Worm (Caenorhabditis elegans) whole organism, late embryonic: ENCODE results near the gene natb-1.

Source experiments
- ceh-9 ChIP-seq: sonication (generic microtip); optimal IDR thresholded peaks from 2 replicates; lab custom pipeline; 2016; ENCODE audit warnings: mild to moderate bottlenecking, missing genetic modification characterization, inconsistent platforms, missing compliant biosample characterization
- elt-2 ChIP-seq: sonication (generic microtip); optimal IDR thresholded peaks from 2 replicates; lab custom pipeline; 2016; ENCODE audit warnings: missing genetic modification reagents, missing genetic modification characterization, missing compliant biosample characterization
- hlh-13 ChIP-seq: fragments of 200-800 bp; sonication (Bioruptor generic); optimal IDR thresholded peaks from 2 replicates; lab custom pipeline; 2018; ENCODE audit warnings: mild to moderate bottlenecking, missing genetic modification characterization, missing compliant biosample characterization
- pros-1 ChIP-seq: fragments of 150-350 bp; optimal IDR thresholded peaks from 2 replicates; lab custom pipeline; 2014; ENCODE audit warnings: missing biosample characterization, missing genetic modification reagents, missing genetic modification characterization
- rnt-1 ChIP-seq: sonication (generic microtip); optimal IDR thresholded peaks from 2 replicates; lab custom pipeline; 2016; ENCODE audit warnings: missing genetic modification characterization, missing compliant biosample characterization
- tbx-7 ChIP-seq: sonication (generic microtip); optimal IDR thresholded peaks from 2 replicates; lab custom pipeline; 2016; ENCODE audit warnings: missing genotype, missing genetic modification characterization, missing compliant biosample characterization
- unc-42 ChIP-seq: sonication (generic microtip); optimal IDR thresholded peaks from 2 replicates; lab custom pipeline; 2016; ENCODE audit warnings: missing genotype, missing genetic modification characterization, missing compliant biosample characterization

DNA sequence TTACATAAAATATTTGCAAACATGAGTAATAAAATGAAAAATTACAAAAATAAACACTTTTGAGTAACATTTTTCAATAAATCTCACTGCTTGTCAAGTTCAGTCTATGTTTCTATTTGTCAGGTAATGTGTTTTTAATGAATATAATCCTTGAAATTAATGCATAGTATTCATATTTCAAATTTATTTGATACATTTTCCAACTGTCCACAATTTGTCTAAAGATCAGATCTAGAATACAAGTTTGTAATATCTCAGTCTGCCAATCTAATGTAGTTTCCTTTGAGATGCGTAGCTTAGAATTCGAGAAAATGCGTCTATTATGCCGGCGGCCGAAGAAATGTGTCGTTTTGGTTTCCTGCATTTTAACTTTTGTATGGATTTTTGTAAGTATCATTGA is 39.7 kb downstream of the natb-1 start, which contains the start of gene Y97E10B.1:
- TF ChIP-seq hlh-13 (GFP tag; lab: Kevin White, UChicago) (no peak), elt-2 (tag; lab: Kevin White, UChicago) (no peak), pros-1 (no peak), tbx-7 (tag; lab: Kevin White, UChicago) (no peak), rnt-1 (tag; lab: Kevin White, UChicago) (no peak), unc-42 (tag; lab: Kevin White, UChicago) (no peak), ceh-9 (tag; lab: Kevin White, UChicago) (no peak)
